Fruit fly (Drosophila melanogaster) whole organism, embryonic: ENCODE data around the gene Nab2.

Experiments used
- ATbp ChIP-seq: fragments of 200-800 bp; sonication (Bioruptor generic); optimal IDR thresholded peaks from 2 replicates; lab custom pipeline; 2017; ENCODE audit warnings: missing biosample characterization, mild to moderate bottlenecking, missing genetic modification characterization, missing genetic modification reagents
- Asciz ChIP-seq: fragments of 200-800 bp; sonication (Bioruptor generic); optimal IDR thresholded peaks from 2 replicates; lab custom pipeline; 2017; ENCODE audit warnings: missing biosample characterization, mild to moderate bottlenecking, missing genetic modification characterization, missing genetic modification reagents
- CG1024 ChIP-seq: fragments of 200-800 bp; sonication (Bioruptor generic); IDR thresholded peaks from 2 replicates; pipeline ENCODE4 v1.3.6; 2022; ENCODE audit warnings: missing biosample characterization, missing genetic modification characterization
- CG12071 ChIP-seq: fragments of 200-800 bp; sonication (Bioruptor generic); optimal IDR thresholded peaks from 3 replicates; lab custom pipeline; 2018; ENCODE audit warnings: missing biosample characterization, mild to moderate bottlenecking, missing genetic modification characterization
- CG12391 ChIP-seq: fragments of 200-800 bp; sonication (Bioruptor generic); optimal IDR thresholded peaks from 3 replicates; lab custom pipeline; 2018; ENCODE audit warnings: missing biosample characterization, mild to moderate bottlenecking, missing genetic modification characterization, moderate library complexity
- CG13123 ChIP-seq: fragments of 200-800 bp; sonication (Bioruptor generic); optimal IDR thresholded peaks from 2 replicates; lab custom pipeline; 2016; ENCODE audit warnings: missing biosample characterization, missing genetic modification characterization
- CG15514 ChIP-seq: fragments of 200-800 bp; sonication (Bioruptor generic); optimal IDR thresholded peaks from 3 replicates; lab custom pipeline; 2017; ENCODE audit warnings: missing biosample characterization, missing genetic modification characterization, mild to moderate bottlenecking, moderate library complexity, missing genetic modification reagents
- CG16863 ChIP-seq: fragments of 200-800 bp; sonication (Bioruptor generic); optimal IDR thresholded peaks from 3 replicates; lab custom pipeline; 2016; ENCODE audit warnings: missing biosample characterization, missing genetic modification characterization
- CG17186 ChIP-seq: fragments of 200-800 bp; sonication (Bioruptor generic); optimal IDR thresholded peaks from 3 replicates; lab custom pipeline; 2017; ENCODE audit warnings: missing biosample characterization, missing genetic modification reagents, missing genetic modification characterization
- CG17912 ChIP-seq: fragments of 200-800 bp; sonication (Bioruptor generic); optimal IDR thresholded peaks from 2 replicates; lab custom pipeline; 2018; ENCODE audit warnings: missing biosample characterization, mild to moderate bottlenecking, missing genetic modification characterization
- CG32772 ChIP-seq: fragments of 200-800 bp; sonication (Bioruptor generic); IDR thresholded peaks from 2 replicates; pipeline ENCODE4 v1.3.6; 2022; ENCODE audit warnings: missing biosample characterization, missing genetic modification characterization
- CG3281 ChIP-seq: fragments of 200-800 bp; sonication (Bioruptor generic); optimal IDR thresholded peaks from 3 replicates; lab custom pipeline; 2017; ENCODE audit warnings: missing biosample characterization, mild to moderate bottlenecking, missing genetic modification characterization
- CG3726 ChIP-seq: fragments of 200-800 bp; sonication (Bioruptor generic); IDR thresholded peaks from 3 replicates; pipeline ENCODE4, ENCODE4 v1.3.6; 2022; ENCODE audit warnings: missing biosample characterization, missing genetic modification characterization
- CG4730 ChIP-seq: fragments of 200-800 bp; sonication (Bioruptor generic); IDR thresholded peaks from 2 replicates; pipeline ENCODE4 v1.3.6; 2022; ENCODE audit warnings: missing biosample characterization, missing genetic modification characterization
- CG5245 ChIP-seq: fragments of 200-800 bp; sonication (Bioruptor generic); optimal IDR thresholded peaks from 3 replicates; lab custom pipeline; 2016; ENCODE audit warnings: missing biosample characterization, missing genetic modification characterization
- CG6689 ChIP-seq: fragments of 200-800 bp; sonication (Bioruptor generic); IDR thresholded peaks from 2 replicates; pipeline ENCODE4 v1.3.6; 2022; ENCODE audit warnings: missing biosample characterization, missing genetic modification characterization
- CG6791 ChIP-seq: fragments of 200-800 bp; sonication (Bioruptor generic); IDR thresholded peaks from 3 replicates; pipeline ENCODE4 v1.3.6; 2022; ENCODE audit warnings: missing biosample characterization, missing genetic modification characterization; ENCODE audit not compliant: partially characterized antibody
- CG7839 ChIP-seq: fragments of 200-800 bp; sonication (Bioruptor generic); optimal IDR thresholded peaks from 3 replicates; lab custom pipeline; 2018; ENCODE audit warnings: missing biosample characterization, mild to moderate bottlenecking, missing genetic modification characterization, moderate library complexity
- CG8290 ChIP-seq, 3 experiments: fragments of 200-800 bp; sonication (Bioruptor generic); optimal IDR thresholded peaks; 2 replicates each; lab custom pipeline; 2016 to 2019; ENCODE audit warnings: missing biosample characterization in 3 of 3, missing genetic modification characterization in 3 of 3, mild to moderate bottlenecking in 2 of 3, moderate library complexity in 1 of 3
- CG8359 ChIP-seq: fragments of 200-800 bp; sonication (Bioruptor generic); optimal IDR thresholded peaks from 2 replicates; lab custom pipeline; 2017; ENCODE audit warnings: missing biosample characterization, mild to moderate bottlenecking, missing genetic modification characterization, borderline replicate concordance
- CG9437 ChIP-seq: fragments of 200-800 bp; sonication (Bioruptor generic); optimal IDR thresholded peaks from 2 replicates; lab custom pipeline; 2018; ENCODE audit warnings: missing biosample characterization, mild to moderate bottlenecking, missing genetic modification characterization
- CkIIα-i1 ChIP-seq: fragments of 200-800 bp; sonication (Bioruptor generic); IDR thresholded peaks from 2 replicates; pipeline ENCODE4 v1.3.6; 2022; ENCODE audit warnings: missing biosample characterization, missing genetic modification characterization
- D ChIP-seq, 2 experiments: fragments of 200-800 bp in 1 of 2; fragments of >200 bp in 1 of 2; sonication (Bioruptor generic) in 1 of 2; optimal IDR thresholded peaks; 2 replicates in 1 of 2; 3 replicates in 1 of 2; lab custom pipeline; 2017; ENCODE audit warnings: mild to moderate bottlenecking in 1 of 2, missing biosample characterization in 1 of 2, missing genetic modification characterization in 1 of 2, missing genetic modification reagents in 1 of 2
- Dll ChIP-seq: fragments of 200-800 bp; sonication (Bioruptor generic); IDR thresholded peaks from 4 replicates; pipeline ENCODE4 v1.3.6; 2022; ENCODE audit warnings: missing biosample characterization, missing genetic modification characterization; ENCODE audit not compliant: partially characterized antibody
- Dp ChIP-seq: fragments of 200-800 bp; sonication (Bioruptor generic); optimal IDR thresholded peaks from 2 replicates; lab custom pipeline; 2018; ENCODE audit warnings: missing biosample characterization, mild to moderate bottlenecking, missing genetic modification characterization, moderate library complexity
- Drgx ChIP-seq: fragments of 200-800 bp; sonication (Bioruptor generic); IDR thresholded peaks from 2 replicates; pipeline ENCODE4 v1.3.6; 2022; ENCODE audit warnings: missing biosample characterization, missing genetic modification characterization
- E2f1 ChIP-seq: fragments of 200-800 bp; sonication (Bioruptor generic); IDR thresholded peaks from 2 replicates; pipeline ENCODE4 v1.3.6; 2022; ENCODE audit warnings: missing biosample characterization, missing genetic modification characterization
- HLH3B ChIP-seq: fragments of 200-800 bp; sonication (Bioruptor generic); IDR thresholded peaks from 2 replicates; pipeline ENCODE4 v1.3.6; 2022; ENCODE audit warnings: missing biosample characterization, missing genetic modification characterization
- HLHmδ ChIP-seq: fragments of 200-800 bp; sonication (Bioruptor generic); optimal IDR thresholded peaks from 2 replicates; lab custom pipeline; 2018; ENCODE audit warnings: missing biosample characterization, mild to moderate bottlenecking, missing genetic modification characterization, moderate library complexity
- Mes4 ChIP-seq: fragments of 200-800 bp; sonication (Bioruptor generic); optimal IDR thresholded peaks from 2 replicates; lab custom pipeline; 2016; ENCODE audit warnings: missing biosample characterization, missing genetic modification characterization
- Sox100B ChIP-seq: fragments of 200-800 bp; sonication (Bioruptor generic); optimal IDR thresholded peaks from 3 replicates; lab custom pipeline; 2018; ENCODE audit warnings: missing biosample characterization, mild to moderate bottlenecking, missing genetic modification characterization
- Xbp1 ChIP-seq: fragments of 200-800 bp; sonication (Bioruptor generic); optimal IDR thresholded peaks from 3 replicates; lab custom pipeline; 2016; ENCODE audit warnings: missing biosample characterization, mild to moderate bottlenecking, missing genetic modification characterization
- abd-A ChIP-seq: fragments of 200-800 bp; sonication (Bioruptor generic); optimal IDR thresholded peaks from 3 replicates; lab custom pipeline; 2019; ENCODE audit warnings: missing biosample characterization, mild to moderate bottlenecking, missing genetic modification characterization, moderate library complexity
- ac ChIP-seq: fragments of 200-800 bp; sonication (Bioruptor generic); optimal IDR thresholded peaks from 3 replicates; lab custom pipeline; 2017; ENCODE audit warnings: missing biosample characterization, mild to moderate bottlenecking, missing genetic modification characterization
- ara ChIP-seq: fragments of 200-800 bp; sonication (Bioruptor generic); IDR thresholded peaks from 2 replicates; pipeline ENCODE4 v1.3.6; 2022; ENCODE audit warnings: missing biosample characterization, missing genetic modification characterization
- cato ChIP-seq: fragments of 200-800 bp; sonication (Bioruptor generic); optimal IDR thresholded peaks from 2 replicates; lab custom pipeline; 2016; ENCODE audit warnings: missing biosample characterization, missing genetic modification characterization, borderline replicate concordance
- cg ChIP-seq: fragments of 200-800 bp; sonication (Bioruptor generic); optimal IDR thresholded peaks from 3 replicates; lab custom pipeline; 2019; ENCODE audit warnings: missing biosample characterization, mild to moderate bottlenecking, missing genetic modification characterization, moderate library complexity
- chinmo ChIP-seq: fragments of 200-800 bp; sonication (Bioruptor generic); IDR thresholded peaks from 4 replicates; pipeline ENCODE4 v1.3.6; 2022; ENCODE audit warnings: missing biosample characterization, missing genetic modification characterization; ENCODE audit not compliant: partially characterized antibody
- gcm ChIP-seq: fragments of 200-800 bp; sonication (Bioruptor generic); optimal IDR thresholded peaks from 2 replicates; lab custom pipeline; 2019; ENCODE audit warnings: missing biosample characterization, mild to moderate bottlenecking, missing genetic modification characterization, moderate library complexity
- gcm2 ChIP-seq: fragments of 200-800 bp; sonication (Bioruptor generic); optimal IDR thresholded peaks from 2 replicates; lab custom pipeline; 2016; ENCODE audit warnings: missing biosample characterization, missing genetic modification characterization
- gem ChIP-seq: fragments of 200-800 bp; sonication (Bioruptor generic); optimal IDR thresholded peaks from 2 replicates; lab custom pipeline; 2019; ENCODE audit warnings: missing biosample characterization, mild to moderate bottlenecking, missing genetic modification characterization, moderate library complexity
- grn ChIP-seq: fragments of 200-800 bp; sonication (Bioruptor generic); optimal IDR thresholded peaks from 3 replicates; lab custom pipeline; 2017; ENCODE audit warnings: missing biosample characterization, missing genetic modification characterization
- insv ChIP-seq, 2 experiments: fragments of 200-800 bp; sonication (Bioruptor generic); optimal IDR thresholded peaks; 3 replicates each; lab custom pipeline; 2016 to 2018; ENCODE audit warnings: missing biosample characterization in 2 of 2, missing genetic modification characterization in 2 of 2
- lab ChIP-seq: fragments of 200-800 bp; sonication (Bioruptor generic); optimal IDR thresholded peaks from 3 replicates; lab custom pipeline; 2017; ENCODE audit warnings: missing biosample characterization, missing genetic modification characterization, mild to moderate bottlenecking, moderate library complexity, missing genetic modification reagents
- mirr ChIP-seq: fragments of 200-800 bp; sonication (Bioruptor generic); optimal IDR thresholded peaks from 3 replicates; lab custom pipeline; 2018; ENCODE audit warnings: missing biosample characterization, mild to moderate bottlenecking, missing genetic modification characterization
- nerfin-1 ChIP-seq: fragments of 200-800 bp; sonication (Bioruptor generic); optimal IDR thresholded peaks from 3 replicates; lab custom pipeline; 2019; ENCODE audit warnings: missing biosample characterization, mild to moderate bottlenecking, missing genetic modification characterization, moderate library complexity
- tio ChIP-seq: fragments of 200-800 bp; sonication (Bioruptor generic); optimal IDR thresholded peaks from 2 replicates; lab custom pipeline; 2017; ENCODE audit warnings: missing biosample characterization, missing genetic modification characterization, inconsistent platforms
- tna ChIP-seq: fragments of 200-800 bp; sonication (Bioruptor generic); IDR thresholded peaks from 2 replicates; pipeline ENCODE4 v1.3.6; 2022; ENCODE audit warnings: missing biosample characterization, missing genetic modification characterization; ENCODE audit not compliant: partially characterized antibody
- vvl ChIP-seq: fragments of 200-800 bp; sonication (Bioruptor generic); IDR thresholded peaks from 2 replicates; pipeline ENCODE4 v1.3.6; 2022; ENCODE audit warnings: missing biosample characterization, missing genetic modification characterization

Gene Nab2

dm6 chr3R:24298534-24298936 lies 19.7 kb downstream of the Nab2 start (continued):
- peak; percentile 35 for TF ChIP-seq Sox100B (GFP tag; lab: Kevin White, UChicago)
- TF ChIP-seq chinmo (GFP tag; lab: Robert Waterston, UW) = peak; percentile 62; the same call in 1 of the 4 replicates
- no peak for TF ChIP-seq CG3281
- TF ChIP-seq E2f1 (GFP tag; lab: Robert Waterston, UW) = 0 out of 2 replicates have a peak, but pooled peaks have one; percentile 16
- TF ChIP-seq ac (GFP tag; lab: Kevin White, UChicago) = no peak
- no peak for TF ChIP-seq insv (GFP tag; optimal IDR thresholded peaks at IDR 0.05; lab: Kevin White, UChicago)
- no peak for TF ChIP-seq CG6791 (GFP tag; lab: Robert Waterston, UW)
- TF ChIP-seq Dll (GFP tag; lab: Robert Waterston, UW) = no peak
- no peak for TF ChIP-seq Mes4 (GFP tag; lab: Kevin White, UChicago)
- peak; percentile 5 for TF ChIP-seq nerfin-1 (tag; lab: Kevin White, UChicago)
- TF ChIP-seq cg (GFP tag; lab: Kevin White, UChicago) = no peak
- TF ChIP-seq HLH3B (GFP tag; lab: Robert Waterston, UW) = no peak
- TF ChIP-seq grn (GFP tag; lab: Kevin White, UChicago) = peak; percentile 16
- peak; percentile 73 for TF ChIP-seq vvl
- TF ChIP-seq lab = peak; percentile 54
- no peak for TF ChIP-seq Drgx
- TF ChIP-seq CG15514 = no peak
- no peak for TF ChIP-seq CG16863
- TF ChIP-seq abd-A (tag; lab: Kevin White, UChicago) = no peak
- TF ChIP-seq gcm = peak; percentile 38
- TF ChIP-seq cato = no peak
- no peak for TF ChIP-seq D (optimal IDR thresholded peaks at IDR 0.05; lab: Kevin White, UChicago)
- TF ChIP-seq D (GFP tag; optimal IDR thresholded peaks at IDR 0.05; lab: Kevin White, UChicago) = no peak
- TF ChIP-seq CG3726 = no peak
- TF ChIP-seq Asciz (GFP tag; lab: Kevin White, UChicago) = peak; percentile 54
- no peak for TF ChIP-seq tna (GFP tag; lab: Robert Waterston, UW)
- no peak for TF ChIP-seq CG8359 (GFP tag; lab: Kevin White, UChicago)
- no peak for TF ChIP-seq CG13123 (GFP tag; lab: Kevin White, UChicago)
- peak; percentile 22 for TF ChIP-seq gcm2 (GFP tag; lab: Kevin White, UChicago)
- no peak for TF ChIP-seq Dp
- no peak for TF ChIP-seq CG4730 (GFP tag; lab: Robert Waterston, UW)
- TF ChIP-seq CG32772 (GFP tag; lab: Robert Waterston, UW) = no peak
- TF ChIP-seq CG12071 (GFP tag; lab: Kevin White, UChicago) = peak; percentile 23
- peak; percentile 16 for TF ChIP-seq CG7839
- TF ChIP-seq tio (GFP tag; lab: Kevin White, UChicago) = no peak
- TF ChIP-seq CG12391 = peak; percentile 33
- TF ChIP-seq ATbp (GFP tag; lab: Kevin White, UChicago) = peak; percentile 39
- TF ChIP-seq CG9437 (GFP tag; lab: Kevin White, UChicago) = peak; percentile 32
- TF ChIP-seq mirr = no peak
- peak; percentile 1 for TF ChIP-seq Xbp1
- TF ChIP-seq CG1024 = no peak
- no peak for TF ChIP-seq CkIIα-i1 (GFP tag; lab: Robert Waterston, UW)
- no peak for TF ChIP-seq CG8290 (GFP tag; optimal IDR thresholded peaks at IDR 0.05; lab: Kevin White, UChicago)
- no peak for TF ChIP-seq CG8290 (tag; optimal IDR thresholded peaks at IDR 0.05; lab: Kevin White, UChicago)
- no peak for TF ChIP-seq CG17912 (GFP tag; lab: Kevin White, UChicago)
- TF ChIP-seq CG5245 (GFP tag; lab: Kevin White, UChicago) = peak; percentile 17
- TF ChIP-seq CG17186 (GFP tag; lab: Kevin White, UChicago) = no peak
- 0 out of 2 replicates have a peak, but pooled peaks have one; percentile 41 for TF ChIP-seq ara (GFP tag; lab: Robert Waterston, UW)
- peak; percentile 44 for TF ChIP-seq CG6689
- TF ChIP-seq gem (tag; lab: Kevin White, UChicago) = peak; percentile 55
- TF ChIP-seq HLHmδ (GFP tag; lab: Kevin White, UChicago) = peak; percentile 65
